Fruit fly (Drosophila melanogaster) whole organism: ENCODE measurements around the gene CG14316.
A peak's percentile ranks its signal among the peaks of the same experiment; 100 is the strongest.

ENCODE experiments used
- CG8478 ChIP-seq: fragments of >200 bp; optimal IDR thresholded peaks from 2 replicates; lab custom pipeline; 2018; ENCODE audit warnings: inconsistent platforms
- Dll ChIP-seq: fragments of >200 bp; optimal IDR thresholded peaks from 2 replicates; lab custom pipeline; 2017
- EcR ChIP-seq, 2 experiments: fragments of >200 bp; optimal IDR thresholded peaks; 2 replicates each; lab custom pipeline; 2017; ENCODE audit warnings: missing biosample characterization in 2 of 2, missing genetic modification characterization in 2 of 2, missing genetic modification reagents in 2 of 2
- pan ChIP-seq: fragments of >200 bp; optimal IDR thresholded peaks from 2 replicates; lab custom pipeline; 2017
- psq ChIP-seq: fragments of >200 bp; optimal IDR thresholded peaks from 2 replicates; lab custom pipeline; 2017
- usp ChIP-seq: fragments of >200 bp; optimal IDR thresholded peaks from 2 replicates; lab custom pipeline; 2017; ENCODE audit warnings: missing biosample characterization, missing genetic modification characterization, mixed read lengths

CG14316 gene

DNA sequence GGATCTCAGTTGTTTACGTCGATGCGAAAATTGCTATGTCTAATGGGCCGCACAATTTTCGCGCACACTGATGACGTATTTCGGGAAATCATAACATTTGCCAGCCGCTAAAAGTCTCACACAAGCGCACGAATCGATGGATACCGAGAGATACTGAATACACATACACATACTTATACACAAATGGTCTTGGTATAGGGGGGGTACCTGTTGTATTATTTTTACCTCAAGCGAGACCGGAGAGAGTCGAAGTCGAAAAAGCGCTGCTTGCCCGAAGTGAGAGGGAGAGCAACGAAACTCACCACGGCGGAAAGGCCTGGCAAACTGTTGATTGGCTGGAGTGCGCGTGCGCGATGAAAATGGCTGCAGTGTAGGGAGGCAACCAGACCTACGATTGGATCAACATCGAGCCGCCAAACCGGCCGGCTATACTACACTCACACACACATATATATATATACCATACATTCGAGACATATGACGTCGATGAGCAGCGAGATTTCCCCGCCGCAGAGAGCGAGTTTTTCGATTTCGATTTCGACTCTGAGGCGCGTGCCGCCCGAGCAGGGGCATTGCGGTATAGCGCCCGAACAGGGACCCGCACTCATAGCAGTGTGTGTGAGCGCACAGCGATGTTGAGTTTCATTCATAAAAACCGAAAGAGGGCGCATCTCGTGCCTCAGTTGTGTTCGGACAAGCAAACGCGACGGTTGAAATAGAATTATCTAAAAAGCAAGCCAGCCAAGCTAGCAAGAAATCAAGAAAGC lies 30.4 kb upstream of the CG14316 start:
- TF ChIP-seq usp (GFP tag; lab: Kevin White, UChicago) (no peak), Dll (lab: Kevin White, UChicago) (peak; percentile 16), pan (lab: Kevin White, UChicago) (no peak), EcR (GFP tag; optimal IDR thresholded peaks at IDR 0.05; lab: Kevin White, UChicago) (no peak), CG8478 (lab: Kevin White, UChicago) (peak; percentile 19), psq (lab: Kevin White, UChicago) (no peak)

DNA sequence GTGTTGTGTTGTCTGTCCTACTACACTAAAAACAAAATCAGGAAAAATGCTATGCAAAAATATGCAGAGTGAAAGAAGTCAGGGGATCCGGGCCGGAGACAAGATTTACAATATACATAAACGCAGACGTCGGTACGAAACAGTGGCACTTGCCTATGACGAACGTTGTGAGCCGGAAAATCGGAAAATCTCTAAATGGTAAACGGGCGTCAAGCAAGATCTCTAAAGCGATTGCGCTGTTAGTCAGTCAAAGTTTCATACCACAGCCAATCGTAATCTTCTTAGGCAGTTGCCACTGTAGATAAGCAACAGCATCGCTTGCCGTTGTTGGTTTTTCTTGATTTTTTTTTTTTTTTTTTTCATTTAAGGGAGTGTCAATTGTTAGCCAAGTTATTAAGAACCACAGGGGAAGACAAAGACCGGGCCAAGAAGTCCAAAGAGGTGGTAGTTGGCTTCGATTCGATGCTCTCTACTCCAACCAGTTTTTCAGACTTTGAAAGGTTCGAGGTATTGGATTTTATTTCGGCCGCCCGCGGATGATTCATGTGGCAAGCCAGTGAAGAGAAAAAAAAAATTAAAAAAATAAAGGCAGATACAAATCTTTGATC lies 26.8 kb upstream of the CG14316 start:
- TF ChIP-seq CG8478 (lab: Kevin White, UChicago) (no peak), usp (GFP tag; lab: Kevin White, UChicago) (no peak), Dll (lab: Kevin White, UChicago) (no peak)

- no peak for TF ChIP-seq pan (lab: Kevin White, UChicago)
- no peak for TF ChIP-seq CG8478 (lab: Kevin White, UChicago)
- no peak for TF ChIP-seq EcR (GFP tag; optimal IDR thresholded peaks at IDR 0.05; lab: Kevin White, UChicago)
- no peak for TF ChIP-seq Dll (lab: Kevin White, UChicago)
- TF ChIP-seq usp (GFP tag; lab: Kevin White, UChicago): no peak
- no peak for TF ChIP-seq psq (lab: Kevin White, UChicago)
These were observed 21.2 kb upstream of the CG14316 start for dm6 chr3R:18130720-18131119.

DNA sequence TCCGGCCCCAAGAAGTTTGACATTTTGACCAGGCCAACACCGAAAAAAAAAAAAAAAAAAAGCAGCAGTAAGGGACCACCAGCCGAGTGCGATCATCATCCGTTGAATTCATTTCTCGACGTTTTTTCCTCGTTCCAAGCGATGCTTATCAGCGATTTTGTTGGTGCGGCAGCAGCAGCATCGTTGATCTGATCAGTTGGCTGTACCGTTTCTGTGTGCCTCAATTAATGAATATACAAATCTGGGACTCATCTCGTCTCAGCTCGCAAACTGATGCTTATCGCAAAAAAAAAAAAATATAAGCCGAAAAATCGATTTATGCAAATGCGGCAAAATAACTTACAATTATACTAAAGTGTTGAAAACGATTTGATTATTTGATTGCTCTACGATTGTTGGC lies 7.1 kb upstream of the CG14316 start:
- TF ChIP-seq psq (lab: Kevin White, UChicago) (no peak), usp (GFP tag; lab: Kevin White, UChicago) (no peak), EcR (GFP tag; optimal IDR thresholded peaks at IDR 0.05; lab: Kevin White, UChicago) (no peak)

- TF ChIP-seq EcR (GFP tag; optimal IDR thresholded peaks at IDR 0.05; lab: Kevin White, UChicago) (no peak), psq (lab: Kevin White, UChicago) (no peak), usp (GFP tag; lab: Kevin White, UChicago) (no peak), pan (lab: Kevin White, UChicago) (no peak), Dll (lab: Kevin White, UChicago) (no peak), CG8478 (lab: Kevin White, UChicago) (no peak)
These were observed 5.3 kb upstream of the CG14316 start for dm6 chr3R:18146629-18147028.

- no peak for TF ChIP-seq psq (lab: Kevin White, UChicago)
- no peak for TF ChIP-seq Dll (lab: Kevin White, UChicago)
- TF ChIP-seq CG8478 (lab: Kevin White, UChicago): no peak
- no peak for TF ChIP-seq usp (GFP tag; lab: Kevin White, UChicago)
- TF ChIP-seq pan (lab: Kevin White, UChicago): no peak
- no peak for TF ChIP-seq EcR (GFP tag; optimal IDR thresholded peaks at IDR 0.05; lab: Kevin White, UChicago)
These were observed 1.8 kb downstream of the CG14316 start for dm6 chr3R:18153698-18154097.

dm6 chr3R:18156608-18157007 lies 4.7 kb downstream of the CG14316 start:
- no peak for TF ChIP-seq pan (lab: Kevin White, UChicago)
- no peak for TF ChIP-seq Dll (lab: Kevin White, UChicago)
- no peak for TF ChIP-seq CG8478 (lab: Kevin White, UChicago)
- TF ChIP-seq usp (GFP tag; lab: Kevin White, UChicago): no peak
- no peak for TF ChIP-seq psq (lab: Kevin White, UChicago)
- no peak for TF ChIP-seq EcR (GFP tag; optimal IDR thresholded peaks at IDR 0.05; lab: Kevin White, UChicago)

dm6 chr3R:18157459-18157858 lies 5.5 kb downstream of the CG14316 start:
- TF ChIP-seq psq (lab: Kevin White, UChicago): no peak
- no peak for TF ChIP-seq CG8478 (lab: Kevin White, UChicago)
- no peak for TF ChIP-seq EcR (GFP tag; optimal IDR thresholded peaks at IDR 0.05; lab: Kevin White, UChicago)
- no peak for TF ChIP-seq usp (GFP tag; lab: Kevin White, UChicago)
- no peak for TF ChIP-seq pan (lab: Kevin White, UChicago)
- no peak for TF ChIP-seq Dll (lab: Kevin White, UChicago)

- TF ChIP-seq CG8478 (lab: Kevin White, UChicago): no peak
- no peak for TF ChIP-seq EcR (GFP tag; optimal IDR thresholded peaks at IDR 0.05; lab: Kevin White, UChicago)
- no peak for TF ChIP-seq pan (lab: Kevin White, UChicago)
- TF ChIP-seq usp (GFP tag; lab: Kevin White, UChicago): no peak
- no peak for TF ChIP-seq Dll (lab: Kevin White, UChicago)
- TF ChIP-seq psq (lab: Kevin White, UChicago): no peak
These were observed 6.5 kb downstream of the CG14316 start, which contains the start of gene CG14315 for dm6 chr3R:18158401-18158800. CG14315 (plus strand) TSS chr3R:18158701.

- TF ChIP-seq Dll (lab: Kevin White, UChicago) (no peak), EcR (GFP tag; optimal IDR thresholded peaks at IDR 0.05; lab: Kevin White, UChicago) (no peak), pan (lab: Kevin White, UChicago) (no peak), CG8478 (lab: Kevin White, UChicago) (no peak), psq (lab: Kevin White, UChicago) (no peak), usp (GFP tag; lab: Kevin White, UChicago) (no peak)
These were observed 8.4 kb downstream of the CG14316 start for dm6 chr3R:18160165-18160814.
